Worm (Caenorhabditis elegans) whole organism, L4 larva: ENCODE data around the gene anmt-2.
A peak's percentile ranks its signal among the peaks of the same experiment; 100 is the strongest.

ENCODE experiments used
- aha-1 ChIP-seq: fragments of 150-350 bp; peaks from one replicate; lab custom pipeline; 2014; ENCODE audit warnings: missing biosample characterization, missing genetic modification characterization
- ceh-28 ChIP-seq: fragments of 150-350 bp; optimal IDR thresholded peaks from 2 replicates; lab custom pipeline; 2014; ENCODE audit warnings: missing biosample characterization, missing genetic modification reagents, missing genetic modification characterization
- ceh-82 ChIP-seq: sonication (generic microtip); optimal IDR thresholded peaks from 2 replicates; lab custom pipeline; 2017; ENCODE audit warnings: missing biosample characterization, missing genetic modification characterization
- lin-13 ChIP-seq: fragments of 150-350 bp; optimal IDR thresholded peaks from 2 replicates; lab custom pipeline; 2014; ENCODE audit warnings: missing biosample characterization, missing genetic modification reagents, missing genetic modification characterization
- lsy-2 ChIP-seq, 2 experiments: fragments of 150-350 bp in 1 of 2; sonication (generic microtip) in 1 of 2; optimal IDR thresholded peaks; 2 replicates each; lab custom pipeline; 2014 to 2017; ENCODE audit warnings: missing biosample characterization in 2 of 2, missing genetic modification characterization in 2 of 2
- mep-1 ChIP-seq: fragments of 150-350 bp; sonication (generic microtip); optimal IDR thresholded peaks from 3 replicates; lab custom pipeline; 2014; ENCODE audit warnings: missing biosample characterization, missing genetic modification characterization
- mxl-3 ChIP-seq: fragments of 200-800 bp; sonication (Bioruptor generic); optimal IDR thresholded peaks from 2 replicates; lab custom pipeline; 2018; ENCODE audit warnings: mild to moderate bottlenecking, missing genetic modification characterization, missing compliant biosample characterization
- nhr-237 ChIP-seq: sonication (generic microtip); optimal IDR thresholded peaks from 2 replicates; lab custom pipeline; 2017; ENCODE audit warnings: missing biosample characterization, missing genetic modification characterization
- pqm-1 ChIP-seq: sonication (generic microtip); optimal IDR thresholded peaks from 2 replicates; lab custom pipeline; 2017; ENCODE audit warnings: missing biosample characterization, missing genetic modification characterization
- unc-39 ChIP-seq: sonication (generic microtip); optimal IDR thresholded peaks from 2 replicates; lab custom pipeline; 2017; ENCODE audit warnings: missing biosample characterization, missing genetic modification characterization
- ztf-11 ChIP-seq: fragments of 150-350 bp; optimal IDR thresholded peaks from 2 replicates; lab custom pipeline; 2014; ENCODE audit warnings: missing biosample characterization, missing genetic modification characterization

ce11 chrIII:6118320-6118719 is 39.2 kb downstream of the anmt-2 start, which contains the start of gene kin-18:
- no peak for TF ChIP-seq mxl-3
- TF ChIP-seq lin-13 (GFP tag; lab: Kevin White, UChicago): no peak
- no peak for TF ChIP-seq pqm-1 (tag; lab: Kevin White, UChicago)
- TF ChIP-seq ztf-11 (tag; lab: Kevin White, UChicago): no peak
- no peak for TF ChIP-seq ceh-82 (tag; lab: Kevin White, UChicago)
- no peak for TF ChIP-seq lsy-2 (tag; optimal IDR thresholded peaks at IDR 0.05; lab: Kevin White, UChicago)
- no peak for TF ChIP-seq ceh-28 (tag; lab: Kevin White, UChicago)
- TF ChIP-seq unc-39 (tag; lab: Kevin White, UChicago): no peak
- TF ChIP-seq nhr-237 (tag; lab: Kevin White, UChicago): no peak
- TF ChIP-seq mep-1 (tag; lab: Kevin White, UChicago): no peak
- peak; percentile 21 for TF ChIP-seq aha-1 (tag; lab: Kevin White, UChicago)
